Worm (Caenorhabditis elegans): ENCODE results near the gene clec-61.

DNA sequence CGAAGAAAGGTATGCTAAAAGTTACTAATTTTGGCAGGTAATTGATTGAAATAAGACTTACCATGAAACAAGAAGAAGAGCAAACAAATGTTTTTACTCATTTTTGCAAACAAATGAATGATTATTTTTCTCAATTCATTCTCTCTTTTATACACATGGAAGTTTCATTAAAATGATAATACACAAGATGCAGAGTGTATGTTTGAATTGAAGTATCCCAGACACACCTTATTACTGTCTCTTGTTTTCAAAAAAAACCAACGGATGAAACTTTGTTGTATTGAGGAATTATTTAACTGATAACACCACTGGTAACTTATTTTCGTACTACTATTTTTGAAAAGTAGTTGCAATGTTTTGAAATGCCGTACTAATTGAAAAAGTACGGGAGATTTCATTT is 11.0 kb downstream of the clec-61 start, which contains the start of gene clec-59:
- TF ChIP-seq tab-1 (GFP tag; IDR thresholded peaks at IDR 0.05): no peak
- no peak for TF ChIP-seq T22C8.4 (GFP tag; IDR thresholded peaks at IDR 0.05)
- no peak for TF ChIP-seq flt-1 (GFP tag; IDR thresholded peaks at IDR 0.05)
- TF ChIP-seq cog-1 (tag; optimal IDR thresholded peaks at IDR 0.05): no peak
- no peak for TF ChIP-seq med-1 (GFP tag; optimal IDR thresholded peaks at IDR 0.05; ENCODE audit: insufficient read depth)

All from whole organism, midembryonic.